Fruit fly (Drosophila melanogaster): ENCODE measurements around the gene CG32485.

CG32485 gene

dm6 chr3L:3035769-3036583, 14.1 kb upstream of the CG32485 start (continued):
- TF ChIP-seq dac (GFP tag; optimal IDR thresholded peaks at IDR 0.05), result peak; percentile 78
- peak; percentile 71 for TF ChIP-seq CG3032 (tag; optimal IDR thresholded peaks at IDR 0.05)
- TF ChIP-seq Gug (GFP tag; IDR thresholded peaks at IDR 0.05), result peak; percentile 74
- peak; percentile 65 for TF ChIP-seq CG6792 (GFP tag; optimal IDR thresholded peaks at IDR 0.05)
- peak; percentile 57 for TF ChIP-seq cyc (GFP tag; optimal IDR thresholded peaks at IDR 0.05)
- TF ChIP-seq Eip78C (GFP tag), result peak; percentile 93
- TF ChIP-seq Lpt (GFP tag; optimal IDR thresholded peaks at IDR 0.05), result peak; percentile 60
- TF ChIP-seq achi (GFP tag; optimal IDR thresholded peaks at IDR 0.05), result peak; percentile 80
- TF ChIP-seq fd85E (GFP tag; optimal IDR thresholded peaks at IDR 0.05), result no peak
- peak; percentile 53 for TF ChIP-seq dsx (GFP tag; optimal IDR thresholded peaks at IDR 0.05; ENCODE audit: poor library complexity, severe bottlenecking)
- peak; percentile 5 for TF ChIP-seq CG11902 (GFP tag; optimal IDR thresholded peaks at IDR 0.05)
- peak; percentile 59 for TF ChIP-seq Hr39 (GFP tag; optimal IDR thresholded peaks at IDR 0.05)
- peak; percentile 61 for TF ChIP-seq CG11294 (GFP tag; IDR thresholded peaks at IDR 0.05)
- TF ChIP-seq Hr4 (GFP tag; optimal IDR thresholded peaks at IDR 0.05), result peak; percentile 75
- peak; percentile 5 for TF ChIP-seq CG1621 (tag; optimal IDR thresholded peaks at IDR 0.05)
- peak; percentile 4 for TF ChIP-seq Eip93F (GFP tag; optimal IDR thresholded peaks at IDR 0.05)
- peak; percentile 73 for TF ChIP-seq Sox14 (GFP tag; optimal IDR thresholded peaks at IDR 0.05)
- peak; percentile 70 for TF ChIP-seq Sox102F (GFP tag; optimal IDR thresholded peaks at IDR 0.05)
- TF ChIP-seq acj6 (GFP tag; optimal IDR thresholded peaks at IDR 0.05), result peak; percentile 74
- peak; percentile 55 for TF ChIP-seq CG16779 (tag; optimal IDR thresholded peaks at IDR 0.05)
- peak; percentile 60 for TF ChIP-seq Ets96B (tag; optimal IDR thresholded peaks at IDR 0.05)
- TF ChIP-seq OdsH (GFP tag; optimal IDR thresholded peaks at IDR 0.05), result peak; percentile 77
- peak; percentile 83 for TF ChIP-seq CG6163 (GFP tag; IDR thresholded peaks at IDR 0.05)

- TF ChIP-seq acj6 (GFP tag; optimal IDR thresholded peaks at IDR 0.05) (no peak), vri (GFP tag; optimal IDR thresholded peaks at IDR 0.05) (peak; percentile 87), Sox15 (GFP tag; optimal IDR thresholded peaks at IDR 0.05) (no peak), OdsH (GFP tag; optimal IDR thresholded peaks at IDR 0.05) (peak; percentile 39), CG6276 (GFP tag; optimal IDR thresholded peaks at IDR 0.05) (no peak), Hr4 (GFP tag; optimal IDR thresholded peaks at IDR 0.05) (no peak), CG6808 (GFP tag; optimal IDR thresholded peaks at IDR 0.05) (no peak), fd59A (GFP tag; optimal IDR thresholded peaks at IDR 0.05) (no peak), CG1621 (tag; optimal IDR thresholded peaks at IDR 0.05) (no peak), Sox102F (GFP tag; optimal IDR thresholded peaks at IDR 0.05) (peak; percentile 52), Gug (GFP tag; IDR thresholded peaks at IDR 0.05) (no peak), Eip78C (GFP tag) (peak; percentile 78), Smox (GFP tag; optimal IDR thresholded peaks at IDR 0.05) (peak; percentile 52), CG8319 (GFP tag; optimal IDR thresholded peaks at IDR 0.05) (peak; percentile 13), CG9139 (GFP tag; optimal IDR thresholded peaks at IDR 0.05) (no peak), CG16779 (tag; optimal IDR thresholded peaks at IDR 0.05) (no peak), CG10631 (GFP tag; optimal IDR thresholded peaks at IDR 0.05) (no peak), Eip93F (GFP tag; optimal IDR thresholded peaks at IDR 0.05) (peak; percentile 66), achi (GFP tag; optimal IDR thresholded peaks at IDR 0.05) (peak; percentile 28), ss (GFP tag; optimal IDR thresholded peaks at IDR 0.05) (no peak), CG11294 (GFP tag; IDR thresholded peaks at IDR 0.05) (no peak), fkh (GFP tag; optimal IDR thresholded peaks at IDR 0.05) (no peak), pdm3 (GFP tag; optimal IDR thresholded peaks at IDR 0.05) (peak; percentile 27), cyc (GFP tag; optimal IDR thresholded peaks at IDR 0.05) (peak; percentile 13), dsx (GFP tag; optimal IDR thresholded peaks at IDR 0.05; ENCODE audit: poor library complexity, severe bottlenecking) (no peak), esn (GFP tag; optimal IDR thresholded peaks at IDR 0.05) (peak; percentile 53), CG34406 (GFP tag; optimal IDR thresholded peaks at IDR 0.05) (peak; percentile 20), spab (GFP tag; optimal IDR thresholded peaks at IDR 0.05) (no peak), svp (GFP tag) (peak; percentile 81), Hr39 (GFP tag; optimal IDR thresholded peaks at IDR 0.05) (peak; percentile 67), CG6854 (GFP tag; optimal IDR thresholded peaks at IDR 0.05) (no peak), Lpt (GFP tag; optimal IDR thresholded peaks at IDR 0.05) (no peak), topi (GFP tag; optimal IDR thresholded peaks at IDR 0.05) (peak; percentile 54), CG31627 (GFP tag; optimal IDR thresholded peaks at IDR 0.05) (peak; percentile 46), Sox14 (GFP tag; optimal IDR thresholded peaks at IDR 0.05) (peak; percentile 74), eg (GFP tag; IDR thresholded peaks at IDR 0.05) (no peak), dac (GFP tag; optimal IDR thresholded peaks at IDR 0.05) (no peak), net (GFP tag; optimal IDR thresholded peaks at IDR 0.05) (no peak), Ets21C (GFP tag; optimal IDR thresholded peaks at IDR 0.05) (peak; percentile 22)
Measured at dm6 chr3L:3036951-3037586, 13.1 kb upstream of the CG32485 start.

All from whole organism, prepupa.